Fruit fly (Drosophila melanogaster) S2 (cell line): Measurements from ENCODE around the gene TyrR.

Experiments used
- CG8478 ChIP-seq: fragments of >200 bp; optimal IDR thresholded peaks from 2 replicates; lab custom pipeline; 2018
- CTCF ChIP-seq, 2 experiments: fragments of >200 bp; optimal IDR thresholded peaks; 2 replicates each; lab custom pipeline; 2018

DNA sequence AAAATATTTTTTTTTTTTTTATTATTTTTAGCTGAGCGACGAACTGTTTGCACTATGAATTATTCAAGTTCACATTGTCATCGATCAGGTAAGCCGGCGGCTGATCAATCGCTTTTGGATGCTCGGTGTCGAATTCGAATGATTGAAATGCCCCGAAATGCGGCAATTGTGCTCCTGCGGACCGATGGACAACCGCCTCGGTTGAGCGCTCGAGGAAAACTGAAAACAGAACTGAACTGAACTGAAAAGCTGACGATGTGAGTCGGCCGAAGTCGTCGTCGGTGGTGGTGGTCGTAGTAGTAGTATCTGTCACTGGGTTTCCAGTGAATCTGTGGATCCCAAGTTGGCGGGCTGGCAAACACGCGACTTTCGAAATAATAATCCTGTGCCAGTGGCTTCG lies 727 bp downstream of the TyrR start:
- TF ChIP-seq CG8478 (lab: Kevin White, UChicago), result no peak
- TF ChIP-seq CTCF (optimal IDR thresholded peaks at IDR 0.05; lab: Kevin White, UChicago), result no peak
